Fruit fly (Drosophila melanogaster) whole organism, embryonic: Measurements from ENCODE around the gene ohgt.

Experiments
- CG18262 ChIP-seq: fragments of 200-800 bp; optimal IDR thresholded peaks from 3 replicates; lab custom pipeline; 2019; ENCODE audit warnings: missing biosample characterization, mild to moderate bottlenecking, missing genetic modification characterization, moderate library complexity
- CG8944 ChIP-seq: fragments of 200-800 bp; sonication (Bioruptor generic); optimal IDR thresholded peaks from 3 replicates; lab custom pipeline; 2016; ENCODE audit warnings: missing biosample characterization, missing genetic modification characterization
- Nf-YB ChIP-seq: fragments of 200-800 bp; sonication (Bioruptor generic); optimal IDR thresholded peaks from 3 replicates; lab custom pipeline; 2019; ENCODE audit warnings: missing biosample characterization, mild to moderate bottlenecking, missing genetic modification characterization, moderate library complexity
- Tbp ChIP-seq: fragments of >200 bp; optimal IDR thresholded peaks from 2 replicates; lab custom pipeline; 2018; ENCODE audit warnings: missing biosample characterization, missing genetic modification characterization
- bigmax ChIP-seq: fragments of 200-800 bp; sonication (Bioruptor generic); optimal IDR thresholded peaks from 2 replicates; lab custom pipeline; 2018; ENCODE audit warnings: missing biosample characterization, mild to moderate bottlenecking, missing genetic modification characterization
- caup ChIP-seq: fragments of 200-800 bp; sonication (Bioruptor generic); optimal IDR thresholded peaks from 3 replicates; lab custom pipeline; 2017; ENCODE audit warnings: missing biosample characterization, mild to moderate bottlenecking, missing genetic modification characterization, moderate library complexity; ENCODE audit not compliant: severe bottlenecking
- crc ChIP-seq: fragments of 200-800 bp; sonication (Bioruptor generic); optimal IDR thresholded peaks from 2 replicates; lab custom pipeline; 2016; ENCODE audit warnings: missing biosample characterization, missing genetic modification characterization
- dimm ChIP-seq: fragments of 200-800 bp; sonication (Bioruptor generic); IDR thresholded peaks from 2 replicates; pipeline ENCODE4 v1.3.6; 2022; ENCODE audit warnings: missing biosample characterization, missing genetic modification characterization
- disco-r ChIP-seq: fragments of 200-800 bp; sonication (Bioruptor generic); optimal IDR thresholded peaks from 2 replicates; lab custom pipeline; 2016; ENCODE audit warnings: missing biosample characterization, missing genetic modification characterization
- gcm2 ChIP-seq: fragments of 200-800 bp; sonication (Bioruptor generic); optimal IDR thresholded peaks from 2 replicates; lab custom pipeline; 2016; ENCODE audit warnings: missing biosample characterization, missing genetic modification characterization
- repo ChIP-seq: fragments of 200-800 bp; sonication (Bioruptor generic); optimal IDR thresholded peaks from 2 replicates; lab custom pipeline; 2016; ENCODE audit warnings: missing biosample characterization, missing genetic modification characterization

- no peak for TF ChIP-seq gcm2 (GFP tag; lab: Kevin White, UChicago)
- TF ChIP-seq repo (GFP tag; lab: Kevin White, UChicago): no peak
- TF ChIP-seq crc (GFP tag; lab: Kevin White, UChicago): no peak
- TF ChIP-seq CG8944: no peak
- TF ChIP-seq CG18262: no peak
- no peak for TF ChIP-seq bigmax (GFP tag; lab: Kevin White, UChicago)
- no peak for TF ChIP-seq caup (GFP tag; lab: Kevin White, UChicago)
- TF ChIP-seq Tbp: no peak
- no peak for TF ChIP-seq dimm
- no peak for TF ChIP-seq disco-r (GFP tag; lab: Kevin White, UChicago)
- no peak for TF ChIP-seq Nf-YB (GFP tag; lab: Kevin White, UChicago)
These were observed 8.5 kb upstream of the ohgt start for dm6 chr3R:10040505-10040904.
